Fruit fly (Drosophila melanogaster): Measurements from ENCODE around the gene CG32576.

Gene CG32576

DNA sequence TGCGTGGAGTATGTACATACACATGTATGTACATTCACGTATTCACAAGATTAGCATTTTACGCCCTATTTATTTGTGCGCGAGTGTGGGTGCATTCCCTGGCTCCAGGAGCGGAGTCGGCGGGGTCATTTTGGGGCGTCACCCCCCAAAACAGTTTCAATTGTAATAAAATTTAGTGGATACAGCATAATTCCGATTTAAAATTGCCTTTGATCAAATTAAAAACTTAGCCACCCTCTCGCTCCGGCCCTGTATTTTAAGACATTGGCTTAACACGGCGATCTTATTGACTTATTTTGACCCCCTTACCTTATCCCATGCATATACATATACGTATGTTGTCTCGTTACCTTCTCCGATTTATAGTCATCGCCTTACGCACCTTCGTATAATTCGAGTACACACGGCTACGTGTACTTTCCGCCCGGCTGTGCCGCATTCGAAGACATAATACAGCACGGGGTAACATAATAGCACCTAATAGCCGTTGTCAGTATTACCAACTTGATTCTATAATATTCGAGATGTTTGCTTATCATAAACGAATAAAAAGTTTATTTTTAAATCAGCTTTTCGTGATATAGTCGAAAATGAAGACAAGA is 8.9 kb downstream of the CG32576 start:
- TF ChIP-seq Meics (GFP tag; optimal IDR thresholded peaks at IDR 0.05) (peak; percentile 76), abd-A (tag; optimal IDR thresholded peaks at IDR 0.05) (no peak), fd102C (GFP tag; optimal IDR thresholded peaks at IDR 0.05) (no peak), lilli (GFP tag; optimal IDR thresholded peaks at IDR 0.05) (peak; percentile 90), Dp (GFP tag; optimal IDR thresholded peaks at IDR 0.05) (no peak), gfzf (GFP tag; optimal IDR thresholded peaks at IDR 0.05) (no peak), CG2199 (GFP tag; IDR thresholded peaks at IDR 0.05) (peak; percentile 84), en (GFP tag; optimal IDR thresholded peaks at IDR 0.05) (peak; percentile 67), CG10274 (GFP tag; optimal IDR thresholded peaks at IDR 0.05) (peak; percentile 64), Lim3 (GFP tag; IDR thresholded peaks at IDR 0.05) (peak; percentile 58; the same call in 1 of the 2 replicates), CG43689 (GFP tag; IDR thresholded peaks at IDR 0.05) (peak; percentile 70), Xbp1 (GFP tag; optimal IDR thresholded peaks at IDR 0.05) (peak; percentile 83), Atf3 (GFP tag; optimal IDR thresholded peaks at IDR 0.05) (peak; percentile 73), CG6765 (GFP tag; optimal IDR thresholded peaks at IDR 0.05) (no peak), Six4 (GFP tag; optimal IDR thresholded peaks at IDR 0.05) (peak; percentile 58), inv (GFP tag; IDR thresholded peaks at IDR 0.05; ENCODE audit: partially characterized antibody) (0 out of 2 replicates have a peak, but pooled peaks have one; percentile 36), Rx (GFP tag; IDR thresholded peaks at IDR 0.05) (peak; percentile 81), CG15479 (GFP tag; optimal IDR thresholded peaks at IDR 0.05) (no peak), fru (optimal IDR thresholded peaks at IDR 0.05) (no peak), shn (GFP tag; optimal IDR thresholded peaks at IDR 0.05) (peak; percentile 73), toy (GFP tag; IDR thresholded peaks at IDR 0.05) (peak; percentile 67), chm (GFP tag; IDR thresholded peaks at IDR 0.05) (peak; percentile 82), ham (GFP tag; IDR thresholded peaks at IDR 0.05) (peak; percentile 50; the same call in 1 of the 2 replicates), Opbp (GFP tag; IDR thresholded peaks at IDR 0.05; ENCODE audit: partially characterized antibody) (peak; percentile 56; the same call in 2 of the 3 replicates), CG8478 (optimal IDR thresholded peaks at IDR 0.05) (no peak), dan (GFP tag; IDR thresholded peaks at IDR 0.05) (no peak; the same call in 1 of the 2 replicates), ranshi (GFP tag; IDR thresholded peaks at IDR 0.05) (peak; percentile 92), CG6854 (GFP tag; optimal IDR thresholded peaks at IDR 0.05) (peak; percentile 32), CG11247 (GFP tag; IDR thresholded peaks at IDR 0.05) (peak; percentile 83), CG3163 (GFP tag; optimal IDR thresholded peaks at IDR 0.05) (no peak), Tbp (GFP tag; optimal IDR thresholded peaks at IDR 0.05) (no peak), GATAe (GFP tag; conservative IDR thresholded peaks at IDR 0.05) (no peak), gro (GFP tag; optimal IDR thresholded peaks at IDR 0.05) (peak; percentile 21), pan (optimal IDR thresholded peaks at IDR 0.05) (no peak), pan (GFP tag; optimal IDR thresholded peaks at IDR 0.05 in 1 of 2, IDR thresholded peaks at IDR 0.05 in 1 of 2) (peak in 1 of 2 experiments; percentile 88), p53 (GFP tag; optimal IDR thresholded peaks at IDR 0.05) (peak; percentile 77), bsh (GFP tag; optimal IDR thresholded peaks at IDR 0.05) (peak; percentile 50 to 76), luna (GFP tag; optimal IDR thresholded peaks at IDR 0.05) (peak; percentile 72), gsb (GFP tag; IDR thresholded peaks at IDR 0.05) (peak; percentile 63), CG32772 (GFP tag; IDR thresholded peaks at IDR 0.05) (peak; percentile 89), Side (GFP tag; optimal IDR thresholded peaks at IDR 0.05) (peak; percentile 81), CG1832 (GFP tag; optimal IDR thresholded peaks at IDR 0.05) (no peak), CkIIα-i1 (GFP tag; IDR thresholded peaks at IDR 0.05) (peak; percentile 56; the same call in 1 of the 2 replicates), CG15011 (GFP tag; optimal IDR thresholded peaks at IDR 0.05) (peak; percentile 38), ewg (GFP tag; optimal IDR thresholded peaks at IDR 0.05) (peak; percentile 66), yki (optimal IDR thresholded peaks at IDR 0.05) (no peak), CG2120 (GFP tag; optimal IDR thresholded peaks at IDR 0.05) (peak; percentile 83), scrt (GFP tag; optimal IDR thresholded peaks at IDR 0.05) (peak; percentile 60), HmgD (GFP tag; optimal IDR thresholded peaks at IDR 0.05) (peak; percentile 41), lola (GFP tag; optimal IDR thresholded peaks at IDR 0.05) (peak in 1 of 3 experiments; percentile 47), Asciz (GFP tag; optimal IDR thresholded peaks at IDR 0.05) (peak; percentile 57)
